Worm (Caenorhabditis elegans) whole organism, young adult: ENCODE data around the gene spr-3.
A peak's percentile ranks its signal among the peaks of the same experiment; 100 is the strongest.

ENCODE experiments used
- B0019.2 ChIP-seq: fragments of 200-800 bp; sonication (Bioruptor generic); conservative IDR thresholded peaks from 2 replicates; pipeline ENCODE4 v1.3.6; 2022; ENCODE audit warnings: missing genetic modification reagents, missing genetic modification characterization, missing compliant biosample characterization
- C06A6.2 ChIP-seq: fragments of 200-800 bp; sonication (Bioruptor generic); conservative IDR thresholded peaks from 2 replicates; pipeline ENCODE4 v1.3.6; 2022; ENCODE audit warnings: missing genetic modification characterization, missing compliant biosample characterization
- C17E4.6 ChIP-seq: fragments of 200-800 bp; sonication (Bioruptor generic); IDR thresholded peaks from 2 replicates; pipeline ENCODE4 v1.3.6; 2022; ENCODE audit warnings: missing genetic modification reagents, missing genetic modification characterization, missing compliant biosample characterization
- F10E7.11 ChIP-seq: sonication (generic microtip); optimal IDR thresholded peaks from 2 replicates; lab custom pipeline; 2017; ENCODE audit warnings: mild to moderate bottlenecking, missing genetic modification characterization, moderate library complexity, missing compliant biosample characterization
- F49E8.2 ChIP-seq: sonication (generic microtip); optimal IDR thresholded peaks from 3 replicates; lab custom pipeline; 2017; ENCODE audit warnings: missing genetic modification characterization, mild to moderate bottlenecking, missing compliant biosample characterization, antibody characterized with exemption, moderate library complexity; ENCODE audit not compliant: insufficient read depth
- K11D2.4 ChIP-seq: fragments of 200-800 bp; sonication (Bioruptor generic); IDR thresholded peaks from 2 replicates; pipeline ENCODE4 v1.3.6; 2022; ENCODE audit warnings: missing genetic modification reagents, missing genetic modification characterization, missing compliant biosample characterization
- T07F8.4 ChIP-seq: sonication (generic microtip); optimal IDR thresholded peaks from 2 replicates; lab custom pipeline; 2016; ENCODE audit warnings: mild to moderate bottlenecking, missing genetic modification characterization, moderate library complexity, missing compliant biosample characterization
- Y53F4B.3 ChIP-seq: fragments of 200-800 bp; sonication (Bioruptor generic); IDR thresholded peaks from 2 replicates; pipeline ENCODE4 v1.3.6; 2022; ENCODE audit warnings: missing genetic modification reagents, missing genetic modification characterization, missing compliant biosample characterization
- Y79H2A.3 ChIP-seq: fragments of 200-800 bp; sonication (Bioruptor generic); conservative IDR thresholded peaks from 2 replicates; pipeline ENCODE4 v1.3.6; 2022; ENCODE audit warnings: missing genetic modification reagents, missing genetic modification characterization, missing compliant biosample characterization
- Y95B8A.8 ChIP-seq: fragments of 200-800 bp; sonication (Bioruptor generic); IDR thresholded peaks from 2 replicates; pipeline ENCODE4 v1.3.6; 2022; ENCODE audit warnings: missing genetic modification reagents, missing genetic modification characterization, missing compliant biosample characterization
- ZK185.1 ChIP-seq: sonication (generic microtip); optimal IDR thresholded peaks from 2 replicates; lab custom pipeline; 2016; ENCODE audit warnings: mild to moderate bottlenecking, missing genetic modification characterization, missing compliant biosample characterization; ENCODE audit not compliant: poor library complexity, severe bottlenecking
- ama-1 ChIP-seq, 3 experiments: fragments of 150-350 bp in 1 of 3; sonication (generic microtip) in 2 of 3; optimal IDR thresholded peaks; 2 replicates each; lab custom pipeline; 2014 to 2018; ENCODE audit warnings: missing biosample characterization in 2 of 3, missing genetic modification characterization in 2 of 3, missing genetic modification reagents in 2 of 3
- attf-6 ChIP-seq: fragments of 200-800 bp; sonication (Bioruptor generic); IDR thresholded peaks from 2 replicates; pipeline ENCODE4 v1.3.6; 2022; ENCODE audit warnings: missing genetic modification reagents, missing genetic modification characterization, missing compliant biosample characterization
- bed-1 ChIP-seq: fragments of 200-800 bp; sonication (Bioruptor generic); IDR thresholded peaks from 2 replicates; pipeline ENCODE4 v1.3.6; 2022; ENCODE audit warnings: missing genetic modification reagents, missing genetic modification characterization, missing compliant biosample characterization
- cebp-1 ChIP-seq, 2 experiments: fragments of 200-800 bp in 1 of 2; sonication (Bioruptor generic) in 1 of 2; sonication (generic microtip) in 1 of 2; IDR thresholded peaks in 1 of 2; optimal IDR thresholded peaks in 1 of 2; 2 replicates each; pipeline versions ENCODE4 v1.3.6 to Lab custom; 2017 to 2022; ENCODE audit warnings: missing compliant biosample characterization in 2 of 2, missing genetic modification characterization in 2 of 2, mild to moderate bottlenecking in 1 of 2, missing genetic modification reagents in 1 of 2, moderate library complexity in 1 of 2
- cebp-2 ChIP-seq: fragments of 200-800 bp; sonication (Bioruptor generic); IDR thresholded peaks from 2 replicates; pipeline ENCODE4 v1.3.6; 2022; ENCODE audit warnings: missing genetic modification characterization, missing compliant biosample characterization
- ceh-79 ChIP-seq: sonication (generic microtip); optimal IDR thresholded peaks from 2 replicates; lab custom pipeline; 2017; ENCODE audit warnings: mild to moderate bottlenecking, missing genetic modification characterization, missing compliant biosample characterization
- ceh-91 ChIP-seq: fragments of 200-800 bp; sonication (Bioruptor generic); IDR thresholded peaks from 2 replicates; pipeline ENCODE4 v1.3.6; 2022; ENCODE audit warnings: missing genetic modification reagents, missing genetic modification characterization, missing compliant biosample characterization
- chd-7 ChIP-seq: sonication (generic microtip); optimal IDR thresholded peaks from 2 replicates; lab custom pipeline; 2016; ENCODE audit warnings: mild to moderate bottlenecking, missing genetic modification characterization, moderate library complexity, missing compliant biosample characterization
- dox-1 ChIP-seq: fragments of 200-800 bp; sonication (Bioruptor generic); IDR thresholded peaks from 2 replicates; pipeline ENCODE4 v1.3.6; 2022; ENCODE audit warnings: missing genetic modification reagents, missing genetic modification characterization, missing compliant biosample characterization
- dpff-1 ChIP-seq: sonication (generic microtip); optimal IDR thresholded peaks from 2 replicates; lab custom pipeline; 2017; ENCODE audit warnings: mild to moderate bottlenecking, missing genetic modification characterization, missing compliant biosample characterization
- ekl-4 ChIP-seq: fragments of 200-800 bp; sonication (Bioruptor generic); IDR thresholded peaks from 2 replicates; pipeline ENCODE4 v1.3.6; 2022; ENCODE audit warnings: missing genetic modification reagents, missing genetic modification characterization, missing compliant biosample characterization
- him-1 ChIP-seq: sonication (generic microtip); optimal IDR thresholded peaks from 2 replicates; lab custom pipeline; 2016; ENCODE audit warnings: missing genotype, missing genetic modification reagents, missing genetic modification characterization, missing compliant biosample characterization
- hmg-1.2 ChIP-seq: fragments of 200-800 bp; sonication (Bioruptor generic); IDR thresholded peaks from 2 replicates; pipeline ENCODE4 v1.3.6; 2022; ENCODE audit warnings: missing genetic modification reagents, missing genetic modification characterization, missing compliant biosample characterization
- hmg-20 ChIP-seq: fragments of 200-800 bp; sonication (Bioruptor generic); IDR thresholded peaks from 2 replicates; pipeline ENCODE4 v1.3.6; 2022; ENCODE audit warnings: missing genetic modification reagents, missing genetic modification characterization, missing compliant biosample characterization
- hrde-1 ChIP-seq: sonication (generic microtip); optimal IDR thresholded peaks from 2 replicates; lab custom pipeline; 2016; ENCODE audit warnings: missing genetic modification characterization, mild to moderate bottlenecking, missing compliant biosample characterization, moderate library complexity, missing genotype, missing genetic modification reagents, borderline replicate concordance
- let-607 ChIP-seq, 2 experiments: fragments of 200-800 bp in 1 of 2; sonication (Bioruptor generic) in 1 of 2; sonication (generic microtip) in 1 of 2; optimal IDR thresholded peaks; 2 replicates each; lab custom pipeline; 2016 to 2018; ENCODE audit warnings: mild to moderate bottlenecking in 2 of 2, missing compliant biosample characterization in 2 of 2, missing genetic modification characterization in 2 of 2, moderate library complexity in 2 of 2, missing genotype in 1 of 2
- lin-35 ChIP-seq, 3 experiments: fragments of 150-350 bp in 2 of 3; sonication (generic microtip) in 1 of 3; optimal IDR thresholded peaks; 2 replicates each; lab custom pipeline; 2014 to 2018; ENCODE audit warnings: missing biosample characterization in 3 of 3, missing genetic modification characterization in 3 of 3, missing genetic modification reagents in 3 of 3
- lin-40 ChIP-seq: sonication (generic microtip); optimal IDR thresholded peaks from 2 replicates; lab custom pipeline; 2016; ENCODE audit warnings: missing genetic modification characterization, mild to moderate bottlenecking, missing compliant biosample characterization, missing genotype, missing genetic modification reagents
- lsy-27 ChIP-seq: sonication (generic microtip); optimal IDR thresholded peaks from 2 replicates; lab custom pipeline; 2017; ENCODE audit warnings: missing genetic modification characterization, mild to moderate bottlenecking, missing compliant biosample characterization, antibody characterized with exemption, missing genotype, borderline replicate concordance; ENCODE audit not compliant: insufficient read depth
- madf-3 ChIP-seq: fragments of 200-800 bp; sonication (Bioruptor generic); IDR thresholded peaks from 2 replicates; pipeline ENCODE4 v1.3.6; 2022; ENCODE audit warnings: missing genetic modification reagents, missing genetic modification characterization, missing compliant biosample characterization
- mel-28 ChIP-seq: sonication (generic microtip); optimal IDR thresholded peaks from 2 replicates; lab custom pipeline; 2016; ENCODE audit warnings: borderline replicate concordance, mild to moderate bottlenecking, missing genetic modification characterization, missing compliant biosample characterization
- mxl-1 ChIP-seq: sonication (generic microtip); optimal IDR thresholded peaks from 2 replicates; lab custom pipeline; 2016; ENCODE audit warnings: missing genetic modification characterization, missing compliant biosample characterization
- nhr-90 ChIP-seq: sonication (generic microtip); optimal IDR thresholded peaks from 2 replicates; lab custom pipeline; 2016; ENCODE audit warnings: missing genotype, mild to moderate bottlenecking, missing genetic modification characterization, missing compliant biosample characterization
- rpc-1 ChIP-seq, 2 experiments: fragments of 150-350 bp in 1 of 2; sonication (generic microtip) in 1 of 2; optimal IDR thresholded peaks; 2 replicates each; lab custom pipeline; 2014 to 2018; ENCODE audit warnings: missing biosample characterization in 1 of 2, missing genetic modification characterization in 1 of 2, missing genetic modification reagents in 1 of 2, missing genotype in 1 of 2
- sea-2 ChIP-seq: fragments of 200-800 bp; sonication (Bioruptor generic); IDR thresholded peaks from 2 replicates; pipeline ENCODE4 v1.3.6; 2022; ENCODE audit warnings: missing genetic modification characterization, missing compliant biosample characterization
- snpc-3.4 ChIP-seq: sonication (generic microtip); optimal IDR thresholded peaks from 2 replicates; lab custom pipeline; 2017; ENCODE audit warnings: missing genetic modification characterization, mild to moderate bottlenecking, missing compliant biosample characterization, antibody characterized with exemption, moderate library complexity, missing genotype, missing genetic modification reagents
- somi-1 ChIP-seq: fragments of 200-800 bp; sonication (Bioruptor generic); optimal IDR thresholded peaks from 2 replicates; lab custom pipeline; 2018; ENCODE audit warnings: mild to moderate bottlenecking, missing genetic modification characterization, missing compliant biosample characterization
- tbp1 ChIP-seq: fragments of 200-800 bp; sonication (Bioruptor generic); optimal IDR thresholded peaks from 2 replicates; lab custom pipeline; 2018; ENCODE audit warnings: mild to moderate bottlenecking, missing genetic modification characterization, missing compliant biosample characterization
- tlf-1 ChIP-seq: fragments of 200-800 bp; sonication (Bioruptor generic); optimal IDR thresholded peaks from 2 replicates; lab custom pipeline; 2018; ENCODE audit warnings: mild to moderate bottlenecking, missing genetic modification characterization, missing compliant biosample characterization
- xnd-1 ChIP-seq: sonication (generic microtip); optimal IDR thresholded peaks from 2 replicates; lab custom pipeline; 2016; ENCODE audit warnings: missing genotype, missing genetic modification reagents, missing genetic modification characterization, missing compliant biosample characterization
- ztf-6 ChIP-seq: fragments of 200-800 bp; sonication (Bioruptor generic); IDR thresholded peaks from 2 replicates; pipeline ENCODE4 v1.3.6; 2022; ENCODE audit warnings: missing genetic modification reagents, missing genetic modification characterization, missing compliant biosample characterization

Gene spr-3

ce11 chrX:4523887-4524350 is 10.0 kb downstream of the spr-3 start, which contains the start of gene pdi-2 (continued):
- TF ChIP-seq mxl-1 (tag; lab: Kevin White, UChicago): no peak
- no peak for TF ChIP-seq Y53F4B.3 (GFP tag; lab: Robert Waterston, UW)
- TF ChIP-seq ztf-6: no peak
- TF ChIP-seq F10E7.11: no peak
- peak; percentile 11 for TF ChIP-seq ceh-79 (tag; lab: Kevin White, UChicago)
- peak; percentile 35 for TF ChIP-seq hmg-1.2 (GFP tag; lab: Robert Waterston, UW)
- TF ChIP-seq nhr-90 (tag; lab: Kevin White, UChicago): no peak
- TF ChIP-seq lin-35 (GFP tag; optimal IDR thresholded peaks at IDR 0.05; lab: Kevin White, UChicago): peak in 1 of 3 experiments; percentile 44

- TF ChIP-seq hmg-20 (GFP tag; lab: Robert Waterston, UW) (no peak), C06A6.2 (GFP tag; lab: Robert Waterston, UW) (no peak), ceh-91 (GFP tag; lab: Robert Waterston, UW) (no peak), madf-3 (no peak), cebp-2 (GFP tag; lab: Robert Waterston, UW) (no peak), bed-1 (GFP tag; lab: Robert Waterston, UW) (no peak), tlf-1 (no peak), hrde-1 (tag; lab: Kevin White, UChicago) (no peak), C17E4.6 (no peak), attf-6 (GFP tag; lab: Robert Waterston, UW) (no peak), snpc-3.4 (tag; lab: Kevin White, UChicago) (no peak), dpff-1 (no peak), lsy-27 (tag; lab: Kevin White, UChicago) (no peak), T07F8.4 (tag; lab: Kevin White, UChicago) (no peak), hmg-1.2 (GFP tag; lab: Robert Waterston, UW) (no peak), sea-2 (no peak), Y53F4B.3 (GFP tag; lab: Robert Waterston, UW) (no peak), ceh-79 (tag; lab: Kevin White, UChicago) (no peak)
Observed at ce11 chrX:4524844-4525243, 11.0 kb downstream of the spr-3 start.

ce11 chrX:4526412-4526811 is 12.5 kb downstream of the spr-3 start:
- TF ChIP-seq Y79H2A.3 (GFP tag; lab: Robert Waterston, UW): no peak
- TF ChIP-seq Y95B8A.8: no peak
- TF ChIP-seq lin-40: peak; percentile 1
- peak; percentile 71 for TF ChIP-seq ama-1 (optimal IDR thresholded peaks at IDR 0.05; lab: Kevin White, UChicago)
- TF ChIP-seq ama-1 (GFP tag; optimal IDR thresholded peaks at IDR 0.05; lab: Kevin White, UChicago): no peak
- TF ChIP-seq ZK185.1: peak; percentile 6

- TF ChIP-seq T07F8.4 (tag; lab: Kevin White, UChicago) (no peak), chd-7 (tag; lab: Kevin White, UChicago) (no peak), K11D2.4 (GFP tag; lab: Robert Waterston, UW) (0 out of 2 replicates have a peak, but pooled peaks have one; percentile 24), ekl-4 (GFP tag; lab: Robert Waterston, UW) (no peak), mel-28 (no peak), somi-1 (GFP tag; lab: Kevin White, UChicago) (peak; percentile 49), Y79H2A.3 (GFP tag; lab: Robert Waterston, UW) (no peak), dpff-1 (no peak), let-607 (tag; optimal IDR thresholded peaks at IDR 0.05; lab: Kevin White, UChicago) (peak in 1 of 2 experiments; percentile 2), F49E8.2 (tag; lab: Kevin White, UChicago) (no peak), tbp1 (GFP tag; lab: Kevin White, UChicago) (peak; percentile 23), B0019.2 (GFP tag; lab: Robert Waterston, UW) (no peak), lin-40 (peak; percentile 72), him-1 (tag; lab: Kevin White, UChicago) (no peak), dox-1 (GFP tag; lab: Robert Waterston, UW) (peak; percentile 19; the same call in 1 of the 2 replicates), cebp-1 (GFP tag; IDR thresholded peaks at IDR 0.05; lab: Robert Waterston, UW) (no peak), cebp-1 (tag; optimal IDR thresholded peaks at IDR 0.05; lab: Kevin White, UChicago) (peak; percentile 31), xnd-1 (no peak), rpc-1 (optimal IDR thresholded peaks at IDR 0.05; lab: Kevin White, UChicago) (no peak), rpc-1 (tag; optimal IDR thresholded peaks at IDR 0.05; lab: Kevin White, UChicago) (no peak)
Observed at ce11 chrX:4528905-4529304, 15.0 kb downstream of the spr-3 start.
